Fruit fly (Drosophila melanogaster) whole organism, embryonic: ENCODE measurements around the gene CG33124.

Source experiments
- CG7372 ChIP-seq: fragments of 200-800 bp; sonication (Bioruptor generic); IDR thresholded peaks from 2 replicates; pipeline ENCODE4 v1.3.6; 2022; ENCODE audit warnings: missing biosample characterization, missing genetic modification characterization
- fd96Cb ChIP-seq: fragments of 200-800 bp; sonication (Bioruptor generic); optimal IDR thresholded peaks from 2 replicates; lab custom pipeline; 2018; ENCODE audit warnings: missing biosample characterization, mild to moderate bottlenecking, missing genetic modification characterization, moderate library complexity
- ind ChIP-seq: fragments of 200-800 bp; sonication (Bioruptor generic); optimal IDR thresholded peaks from 3 replicates; lab custom pipeline; 2016; ENCODE audit warnings: missing biosample characterization, missing genetic modification characterization

DNA sequence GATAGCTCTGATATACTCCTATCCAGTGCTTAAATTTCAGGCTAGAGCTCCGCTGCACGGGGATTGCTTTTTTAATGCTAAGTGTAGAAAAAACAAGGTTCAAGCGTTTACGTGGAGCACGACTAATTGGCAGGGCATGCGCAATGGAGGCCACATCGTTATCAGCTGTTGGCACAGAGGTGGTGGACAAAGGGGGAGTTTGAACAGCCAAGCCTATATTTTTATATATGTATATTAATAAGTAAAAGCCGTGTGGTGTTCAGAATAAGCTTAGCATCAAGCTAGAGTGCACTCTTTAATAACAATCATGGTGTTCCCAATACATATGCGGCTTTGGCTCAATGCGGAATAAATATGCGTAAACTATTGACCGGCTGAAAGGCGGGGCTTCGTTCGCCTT lies 3.6 kb upstream of the CG33124 start, which contains the start of gene CG15385:
- no peak for TF ChIP-seq fd96Cb (tag; lab: Kevin White, UChicago)
- TF ChIP-seq CG7372 (GFP tag; lab: Robert Waterston, UW), result no peak
- TF ChIP-seq ind (GFP tag; lab: Kevin White, UChicago), result no peak
